Fruit fly (Drosophila melanogaster): ENCODE results near the gene CG5498.

DNA sequence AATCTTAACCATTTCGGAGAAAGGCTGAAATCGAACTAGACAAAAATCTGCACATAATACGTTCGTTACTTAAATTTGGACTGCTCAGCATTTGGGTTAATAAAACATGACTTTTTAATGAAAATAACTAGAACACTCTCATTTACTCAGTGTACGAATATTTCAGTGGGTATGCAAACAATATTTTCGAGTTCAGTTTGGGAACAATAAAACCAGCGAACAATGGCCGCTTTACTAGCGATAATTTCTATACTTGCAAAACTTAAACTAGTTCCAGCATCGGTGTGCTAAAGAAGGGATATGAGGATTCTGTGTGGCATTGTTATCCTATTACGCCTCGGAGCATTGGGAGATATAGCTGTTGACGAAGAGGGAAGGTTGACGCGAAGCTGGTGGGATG, 25.7 kb downstream of the CG5498 start, which contains the start of gene CG5665:
- TF ChIP-seq psq (optimal IDR thresholded peaks at IDR 0.05): no peak
- TF ChIP-seq Myc (optimal IDR thresholded peaks at IDR 0.05): no peak
- TF ChIP-seq h (optimal IDR thresholded peaks at IDR 0.05): no peak
- TF ChIP-seq ttk (optimal IDR thresholded peaks at IDR 0.05): no peak

Measured in Kc167 (cell line).